Worm (Caenorhabditis elegans) whole organism, L2 larva: ENCODE measurements around the gene dmsr-14.
A peak's percentile ranks its signal among the peaks of the same experiment; 100 is the strongest.

Experiments
- C34F6.9 ChIP-seq: fragments of 150-350 bp; optimal IDR thresholded peaks from 2 replicates; lab custom pipeline; 2014; ENCODE audit warnings: missing biosample characterization, missing genetic modification characterization
- F13H6.1 ChIP-seq: sonication (generic microtip); optimal IDR thresholded peaks from 2 replicates; lab custom pipeline; 2016; ENCODE audit warnings: missing genetic modification characterization, missing compliant biosample characterization
- R02D3.7 ChIP-seq: fragments of 150-350 bp; optimal IDR thresholded peaks from 2 replicates; lab custom pipeline; 2014; ENCODE audit warnings: missing biosample characterization, missing genetic modification characterization
- ZK546.5 ChIP-seq: sonication (generic microtip); optimal IDR thresholded peaks from 2 replicates; lab custom pipeline; 2017; ENCODE audit warnings: missing biosample characterization, missing genetic modification characterization
- aly-2 ChIP-seq: fragments of 150-350 bp; optimal IDR thresholded peaks from 2 replicates; lab custom pipeline; 2014; ENCODE audit warnings: missing biosample characterization, missing genetic modification characterization
- ama-1 ChIP-seq: fragments of 150-350 bp; optimal IDR thresholded peaks from 2 replicates; lab custom pipeline; 2018; ENCODE audit warnings: inconsistent platforms
- blmp-1 ChIP-seq: sonication (generic microtip); optimal IDR thresholded peaks from 2 replicates; lab custom pipeline; 2017; ENCODE audit warnings: missing genetic modification characterization, mild to moderate bottlenecking, missing compliant biosample characterization, antibody characterized with exemption, moderate library complexity; ENCODE audit not compliant: insufficient read depth
- ceh-16 ChIP-seq: fragments of 150-350 bp; optimal IDR thresholded peaks from 2 replicates; lab custom pipeline; 2014; ENCODE audit warnings: missing biosample characterization, missing genetic modification characterization
- crh-2 ChIP-seq: sonication (generic microtip); optimal IDR thresholded peaks from 2 replicates; lab custom pipeline; 2017; ENCODE audit warnings: missing biosample characterization, missing genetic modification characterization
- dmd-4 ChIP-seq: sonication (generic microtip); optimal IDR thresholded peaks from 2 replicates; lab custom pipeline; 2017; ENCODE audit warnings: missing biosample characterization, missing genetic modification characterization
- egl-27 ChIP-seq: sonication (generic microtip); optimal IDR thresholded peaks from 3 replicates; lab custom pipeline; 2017; ENCODE audit warnings: missing biosample characterization, missing genetic modification reagents, missing genetic modification characterization
- elt-3 ChIP-seq: sonication (generic microtip); optimal IDR thresholded peaks from 2 replicates; lab custom pipeline; 2017; ENCODE audit warnings: missing biosample characterization, missing genetic modification characterization
- fos-1 ChIP-seq: fragments of 150-350 bp; optimal IDR thresholded peaks from 2 replicates; lab custom pipeline; 2014; ENCODE audit warnings: missing biosample characterization, missing genetic modification characterization
- lin-13 ChIP-seq: fragments of 150-350 bp; optimal IDR thresholded peaks from 2 replicates; lab custom pipeline; 2014; ENCODE audit warnings: missing biosample characterization, missing genetic modification reagents, missing genetic modification characterization
- lsy-2 ChIP-seq, 2 experiments: fragments of 150-350 bp in 1 of 2; sonication (generic microtip) in 1 of 2; optimal IDR thresholded peaks; 2 replicates each; lab custom pipeline; 2014 to 2017; ENCODE audit warnings: missing biosample characterization in 2 of 2, missing genetic modification characterization in 2 of 2
- mbf-1 ChIP-seq: sonication (generic microtip); optimal IDR thresholded peaks from 2 replicates; lab custom pipeline; 2017; ENCODE audit warnings: missing biosample characterization, missing genetic modification characterization
- nhr-10 ChIP-seq: sonication (generic microtip); optimal IDR thresholded peaks from 2 replicates; lab custom pipeline; 2017; ENCODE audit warnings: missing biosample characterization, missing genetic modification characterization
- nhr-11 ChIP-seq: fragments of 150-350 bp; optimal IDR thresholded peaks from 2 replicates; lab custom pipeline; 2014; ENCODE audit warnings: missing biosample characterization, missing genetic modification characterization
- nhr-12 ChIP-seq: fragments of 150-350 bp; optimal IDR thresholded peaks from 2 replicates; lab custom pipeline; 2014; ENCODE audit warnings: missing biosample characterization, missing genetic modification characterization
- nhr-129 ChIP-seq: fragments of 150-350 bp; optimal IDR thresholded peaks from 2 replicates; lab custom pipeline; 2014; ENCODE audit warnings: missing biosample characterization, missing genetic modification characterization
- nhr-21 ChIP-seq: fragments of 150-350 bp; optimal IDR thresholded peaks from 2 replicates; lab custom pipeline; 2014; ENCODE audit warnings: missing biosample characterization, missing genetic modification characterization
- nhr-23 ChIP-seq: fragments of 150-350 bp; optimal IDR thresholded peaks from 2 replicates; lab custom pipeline; 2014; ENCODE audit warnings: missing biosample characterization, missing genetic modification reagents, missing genetic modification characterization
- nhr-237 ChIP-seq: fragments of 150-350 bp; optimal IDR thresholded peaks from 2 replicates; lab custom pipeline; 2014; ENCODE audit warnings: missing biosample characterization, missing genetic modification characterization
- nhr-25 ChIP-seq: fragments of 150-350 bp; sonication (generic microtip); optimal IDR thresholded peaks from 3 replicates; lab custom pipeline; 2014; ENCODE audit warnings: missing biosample characterization, missing genetic modification characterization
- peb-1 ChIP-seq: fragments of 150-350 bp; optimal IDR thresholded peaks from 2 replicates; lab custom pipeline; 2014; ENCODE audit warnings: missing biosample characterization, missing genetic modification characterization
- sem-4 ChIP-seq: fragments of 150-350 bp; optimal IDR thresholded peaks from 2 replicates; lab custom pipeline; 2014; ENCODE audit warnings: missing biosample characterization, missing genetic modification reagents, missing genetic modification characterization
- skn-1 ChIP-seq: sonication (generic microtip); optimal IDR thresholded peaks from 2 replicates; lab custom pipeline; 2017; ENCODE audit warnings: missing biosample characterization, missing genetic modification characterization
- sma-3 ChIP-seq: sonication (generic microtip); optimal IDR thresholded peaks from 2 replicates; lab custom pipeline; 2016; ENCODE audit warnings: missing genetic modification reagents, missing genetic modification characterization, missing compliant biosample characterization
- sma-9 ChIP-seq, 2 experiments: fragments of 150-350 bp in 1 of 2; sonication (generic microtip) in 1 of 2; optimal IDR thresholded peaks; 2 replicates each; lab custom pipeline; 2014 to 2016; ENCODE audit warnings: missing genetic modification characterization in 2 of 2, mild to moderate bottlenecking in 1 of 2, missing biosample characterization in 1 of 2, missing compliant biosample characterization in 1 of 2, missing genetic modification reagents in 1 of 2, moderate library complexity in 1 of 2
- snpc-4 ChIP-seq: fragments of 150-350 bp; optimal IDR thresholded peaks from 2 replicates; lab custom pipeline; 2014; ENCODE audit warnings: missing biosample characterization, missing genetic modification characterization
- unc-55 ChIP-seq: fragments of 150-350 bp; sonication (generic microtip); optimal IDR thresholded peaks from 3 replicates; lab custom pipeline; 2014; ENCODE audit warnings: missing biosample characterization, missing genetic modification reagents, missing genetic modification characterization
- zag-1 ChIP-seq: fragments of 150-350 bp; optimal IDR thresholded peaks from 2 replicates; lab custom pipeline; 2014; ENCODE audit warnings: missing biosample characterization, missing genetic modification characterization
- ztf-1 ChIP-seq: fragments of 200-800 bp; sonication (Bioruptor generic); conservative IDR thresholded peaks from 2 replicates; pipeline ENCODE4 v1.3.6; 2022; ENCODE audit warnings: missing genetic modification characterization, missing compliant biosample characterization
- ztf-11 ChIP-seq: sonication (generic microtip); optimal IDR thresholded peaks from 2 replicates; lab custom pipeline; 2017; ENCODE audit warnings: missing biosample characterization, missing genetic modification characterization
- ztf-4 ChIP-seq: fragments of 150-350 bp; optimal IDR thresholded peaks from 2 replicates; lab custom pipeline; 2014; ENCODE audit warnings: missing biosample characterization, missing genetic modification characterization

The dmsr-14 gene

ce11 chrV:6796264-6796663 lies 20.8 kb downstream of the dmsr-14 start:
- TF ChIP-seq sma-3 (no peak), skn-1 (tag; lab: Kevin White, UChicago) (no peak), aly-2 (tag; lab: Kevin White, UChicago) (no peak), nhr-23 (no peak), egl-27 (tag; lab: Kevin White, UChicago) (no peak), crh-2 (tag; lab: Kevin White, UChicago) (peak; percentile 83), dmd-4 (tag; lab: Kevin White, UChicago) (no peak), sem-4 (tag; lab: Kevin White, UChicago) (no peak), C34F6.9 (tag; lab: Kevin White, UChicago) (peak; percentile 7)

DNA sequence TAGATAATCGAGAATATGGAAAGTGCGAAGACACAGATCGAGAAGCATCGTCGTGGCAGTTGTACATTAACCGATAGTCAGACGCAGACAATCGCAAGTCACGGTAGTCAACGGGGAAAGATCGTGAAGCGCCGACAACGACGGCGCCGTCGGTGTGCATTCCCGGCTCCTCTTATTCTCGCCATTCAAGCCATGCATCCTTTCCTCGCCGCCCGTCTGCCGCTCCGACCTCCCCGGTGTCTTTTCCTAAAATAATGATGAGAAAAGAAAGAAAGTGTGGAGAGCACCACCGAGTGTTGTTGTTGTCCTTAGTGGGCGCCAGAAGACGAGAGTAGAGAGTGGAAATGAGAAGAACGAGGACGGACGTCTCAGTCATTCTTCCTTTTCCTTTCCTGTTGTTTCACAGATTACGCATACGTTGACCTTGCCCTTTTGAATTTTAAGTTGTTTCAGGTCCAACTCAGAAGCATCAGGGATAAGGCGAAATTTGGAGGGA lies 23.3 kb downstream of the dmsr-14 start, which contains the start of gene ZC404.1:
TSS of gene ZC404.1 (plus strand) at position 446 of the 496 bp plus-strand sequence.
- TF ChIP-seq ztf-1 (no peak), nhr-129 (peak; percentile 6), mbf-1 (no peak), ztf-11 (no peak), ceh-16 (tag; lab: Kevin White, UChicago) (peak; percentile 27), snpc-4 (peak; percentile 62), egl-27 (tag; lab: Kevin White, UChicago) (no peak), nhr-12 (tag; lab: Kevin White, UChicago) (no peak), sma-9 (GFP tag; optimal IDR thresholded peaks at IDR 0.05; lab: Kevin White, UChicago) (no peak), sma-9 (tag; optimal IDR thresholded peaks at IDR 0.05; lab: Kevin White, UChicago) (no peak), fos-1 (tag; lab: Kevin White, UChicago) (no peak), R02D3.7 (tag; lab: Kevin White, UChicago) (no peak), zag-1 (tag; lab: Kevin White, UChicago) (no peak), ama-1 (no peak), sem-4 (tag; lab: Kevin White, UChicago) (no peak), unc-55 (peak; percentile 38), F13H6.1 (tag; lab: Kevin White, UChicago) (peak; percentile 34)

ce11 chrV:6792973-6793372 lies 24.1 kb downstream of the dmsr-14 start:
- peak in 1 of 2 experiments; percentile 27 for TF ChIP-seq lsy-2 (tag; optimal IDR thresholded peaks at IDR 0.05; lab: Kevin White, UChicago)
- TF ChIP-seq nhr-21 (tag; lab: Kevin White, UChicago): no peak
- no peak for TF ChIP-seq elt-3 (tag; lab: Kevin White, UChicago)
- TF ChIP-seq mbf-1: no peak
- no peak for TF ChIP-seq F13H6.1 (tag; lab: Kevin White, UChicago)
- TF ChIP-seq blmp-1 (tag; lab: Kevin White, UChicago): no peak
- TF ChIP-seq lin-13 (GFP tag; lab: Kevin White, UChicago): no peak

DNA sequence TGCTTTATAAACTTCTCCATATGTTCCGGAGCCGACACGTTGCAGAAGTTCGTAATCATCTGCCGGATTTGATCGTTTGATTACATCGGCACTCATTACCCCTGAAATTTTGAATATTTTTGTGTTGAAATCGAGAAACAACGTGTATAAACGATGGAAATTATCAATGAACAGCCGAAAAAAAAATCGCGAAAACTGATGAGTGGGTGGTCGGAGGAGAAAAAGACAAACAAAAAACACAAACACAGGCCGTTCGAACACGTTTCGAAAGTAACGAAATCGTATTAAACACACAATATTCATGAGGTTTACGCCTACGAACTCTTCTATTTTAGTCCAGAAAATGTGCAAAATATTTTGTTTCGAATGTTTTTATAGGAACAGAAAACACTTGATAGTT lies 24.5 kb downstream of the dmsr-14 start, which contains the start of gene gck-2:
TSS of gene gck-2 (minus strand) at position 101 of the 400 bp plus-strand sequence.
- no peak for TF ChIP-seq nhr-10
- no peak for TF ChIP-seq ama-1
- TF ChIP-seq C34F6.9 (tag; lab: Kevin White, UChicago): no peak
- no peak for TF ChIP-seq egl-27 (tag; lab: Kevin White, UChicago)
- TF ChIP-seq nhr-237 (tag; lab: Kevin White, UChicago): no peak
- TF ChIP-seq nhr-129: no peak
- no peak for TF ChIP-seq blmp-1 (tag; lab: Kevin White, UChicago)
- TF ChIP-seq nhr-11 (tag; lab: Kevin White, UChicago): no peak
- no peak for TF ChIP-seq ZK546.5 (tag; lab: Kevin White, UChicago)

ce11 chrV:6787906-6788430 lies 29.1 kb downstream of the dmsr-14 start, which contains the start of gene ZC404.2:
Gene ZC404.2 (plus strand): TSS chrV:6787952.
- TF ChIP-seq ztf-4 (tag; lab: Kevin White, UChicago): no peak
- no peak for TF ChIP-seq nhr-25
- TF ChIP-seq unc-55: no peak
- no peak for TF ChIP-seq fos-1 (tag; lab: Kevin White, UChicago)
- TF ChIP-seq peb-1 (tag; lab: Kevin White, UChicago): no peak
- TF ChIP-seq F13H6.1 (tag; lab: Kevin White, UChicago): no peak
